Fruit fly (Drosophila melanogaster) whole organism, prepupa: ENCODE results near the gene CG32445.

ENCODE experiments used
- CG10631 ChIP-seq: fragments of 200-800 bp; sonication (Bioruptor generic); optimal IDR thresholded peaks from 2 replicates; lab custom pipeline; 2016; ENCODE audit warnings: missing biosample characterization, missing genetic modification characterization
- CG11294 ChIP-seq: fragments of 200-800 bp; sonication (Bioruptor generic); IDR thresholded peaks from 2 replicates; pipeline ENCODE4 v1.3.6; 2022; ENCODE audit warnings: missing biosample characterization, missing genetic modification characterization
- CG11762 ChIP-seq: fragments of 200-800 bp; sonication (Bioruptor generic); optimal IDR thresholded peaks from 3 replicates; lab custom pipeline; 2016; ENCODE audit warnings: missing biosample characterization, missing genetic modification characterization; ENCODE audit not compliant: insufficient read depth
- CG11902 ChIP-seq: fragments of 200-800 bp; sonication (Bioruptor generic); optimal IDR thresholded peaks from 3 replicates; lab custom pipeline; 2016; ENCODE audit warnings: missing biosample characterization, missing genetic modification characterization
- CG15336 ChIP-seq: fragments of 200-800 bp; sonication (Bioruptor generic); IDR thresholded peaks from 2 replicates; pipeline ENCODE4 v1.3.6; 2022; ENCODE audit warnings: missing biosample characterization, missing genetic modification characterization
- CG3032 ChIP-seq: fragments of 200-800 bp; optimal IDR thresholded peaks from 2 replicates; lab custom pipeline; 2019; ENCODE audit warnings: missing biosample characterization, mild to moderate bottlenecking, missing genetic modification characterization, moderate library complexity
- CG34406 ChIP-seq: fragments of 200-800 bp; sonication (Bioruptor generic); optimal IDR thresholded peaks from 3 replicates; lab custom pipeline; 2016; ENCODE audit warnings: missing biosample characterization, missing genetic modification characterization
- CG3919 ChIP-seq: fragments of 200-800 bp; sonication (Bioruptor generic); optimal IDR thresholded peaks from 3 replicates; lab custom pipeline; 2016; ENCODE audit warnings: missing biosample characterization, missing genetic modification characterization
- CG7368 ChIP-seq: fragments of 200-800 bp; sonication (Bioruptor generic); optimal IDR thresholded peaks from 3 replicates; lab custom pipeline; 2016; ENCODE audit warnings: missing biosample characterization, missing genetic modification characterization
- Eip75B ChIP-seq: fragments of 200-800 bp; sonication (Bioruptor generic); optimal IDR thresholded peaks from 3 replicates; lab custom pipeline; 2016; ENCODE audit warnings: missing biosample characterization, missing genetic modification characterization
- Eip78C ChIP-seq: fragments of 200-800 bp; sonication (Bioruptor generic); peaks from one replicate; lab custom pipeline; 2016; ENCODE audit warnings: missing biosample characterization, missing genetic modification characterization
- Eip93F ChIP-seq: fragments of 200-800 bp; sonication (Bioruptor generic); optimal IDR thresholded peaks from 2 replicates; lab custom pipeline; 2016; ENCODE audit warnings: missing biosample characterization, mild to moderate bottlenecking, missing genetic modification characterization
- Gug ChIP-seq: fragments of 200-800 bp; sonication (Bioruptor generic); IDR thresholded peaks from 2 replicates; pipeline ENCODE4 v1.3.6; 2022; ENCODE audit warnings: missing biosample characterization, missing genetic modification characterization
- Hr38 ChIP-seq: sonication (Bioruptor generic); optimal IDR thresholded peaks from 2 replicates; lab custom pipeline; 2016; ENCODE audit warnings: missing biosample characterization, missing genetic modification characterization
- Hr4 ChIP-seq: fragments of 200-800 bp; sonication (Bioruptor generic); optimal IDR thresholded peaks from 3 replicates; lab custom pipeline; 2016; ENCODE audit warnings: missing biosample characterization, missing genetic modification characterization
- Sox102F ChIP-seq: fragments of 200-800 bp; sonication (Bioruptor generic); optimal IDR thresholded peaks from 2 replicates; lab custom pipeline; 2016; ENCODE audit warnings: missing biosample characterization, mild to moderate bottlenecking, missing genetic modification characterization
- achi ChIP-seq: fragments of 200-800 bp; sonication (Bioruptor generic); optimal IDR thresholded peaks from 3 replicates; lab custom pipeline; 2016; ENCODE audit warnings: missing biosample characterization, missing genetic modification characterization
- eg ChIP-seq: fragments of 200-800 bp; sonication (Bioruptor generic); IDR thresholded peaks from 3 replicates; pipeline ENCODE4 v1.3.6; 2022; ENCODE audit warnings: missing biosample characterization, missing genetic modification characterization
- fd59A ChIP-seq: fragments of 200-800 bp; sonication (Bioruptor generic); optimal IDR thresholded peaks from 2 replicates; lab custom pipeline; 2017; ENCODE audit warnings: missing biosample characterization, mild to moderate bottlenecking, missing genetic modification characterization, missing genetic modification reagents
- pdm3 ChIP-seq: fragments of 200-800 bp; sonication (Bioruptor generic); optimal IDR thresholded peaks from 3 replicates; lab custom pipeline; 2016; ENCODE audit warnings: missing biosample characterization, missing genetic modification characterization
- salr ChIP-seq, 2 experiments: fragments of 200-800 bp; sonication (Bioruptor generic); optimal IDR thresholded peaks; 3 replicates each; lab custom pipeline; 2016 to 2018; ENCODE audit warnings: missing biosample characterization in 2 of 2, missing genetic modification characterization in 2 of 2, mild to moderate bottlenecking in 1 of 2
- ss ChIP-seq, 2 experiments: fragments of 200-800 bp; sonication (Bioruptor generic); optimal IDR thresholded peaks; 2 replicates in 1 of 2; 3 replicates in 1 of 2; lab custom pipeline; 2017 to 2018; ENCODE audit warnings: mild to moderate bottlenecking in 2 of 2, missing biosample characterization in 2 of 2, missing genetic modification characterization in 2 of 2, moderate library complexity in 1 of 2
- svp ChIP-seq: fragments of 200-800 bp; sonication (Bioruptor generic); peaks from one replicate; lab custom pipeline; 2016; ENCODE audit warnings: missing biosample characterization, missing genetic modification characterization
- topi ChIP-seq: fragments of 200-800 bp; sonication (Bioruptor generic); optimal IDR thresholded peaks from 3 replicates; lab custom pipeline; 2016; ENCODE audit warnings: missing biosample characterization, missing genetic modification characterization

CG32445 gene

DNA sequence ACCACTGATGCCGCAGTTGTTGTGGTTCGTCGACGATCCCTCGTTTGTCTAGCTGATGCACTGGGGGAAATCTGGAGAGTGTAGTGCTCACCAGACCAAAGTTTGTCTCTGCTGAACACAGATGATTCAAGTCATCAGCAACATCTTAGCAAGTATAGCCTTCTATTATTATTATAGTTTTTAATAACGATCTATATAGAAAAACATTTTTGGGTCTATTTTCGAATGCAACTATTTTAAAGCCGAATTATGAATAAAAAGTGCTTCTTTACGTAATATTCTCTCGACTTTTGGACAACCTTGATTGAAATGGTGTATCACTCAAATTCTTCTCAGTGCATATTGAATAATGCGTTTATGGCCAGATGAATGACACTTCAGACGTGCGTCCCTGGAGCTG lies 46.6 kb downstream of the CG32445 start (continued):
- TF ChIP-seq CG3919 (GFP tag; lab: Kevin White, UChicago) (peak; percentile 73), CG3032 (tag; lab: Kevin White, UChicago) (peak; percentile 93), CG11902 (GFP tag; lab: Kevin White, UChicago) (peak; percentile 13), CG15336 (peak; percentile 49; the same call in 1 of the 2 replicates), Sox102F (no peak), eg (no peak), topi (peak; percentile 3), ss (GFP tag; optimal IDR thresholded peaks at IDR 0.05; lab: Kevin White, UChicago) (peak; percentile 91 to 93), fd59A (GFP tag; lab: Kevin White, UChicago) (peak; percentile 91), Hr38 (no peak), CG10631 (peak; percentile 84), Eip93F (GFP tag; lab: Kevin White, UChicago) (no peak), CG11762 (GFP tag; lab: Kevin White, UChicago) (peak; percentile 52), achi (GFP tag; lab: Kevin White, UChicago) (peak; percentile 74), Gug (no peak), Eip75B (GFP tag; lab: Kevin White, UChicago) (peak; percentile 73), salr (GFP tag; optimal IDR thresholded peaks at IDR 0.05; lab: Kevin White, UChicago) (peak; percentile 67 to 83), CG7368 (GFP tag; lab: Kevin White, UChicago) (peak; percentile 67), pdm3 (peak; percentile 74), Hr4 (GFP tag; lab: Kevin White, UChicago) (peak; percentile 32)

- TF ChIP-seq svp (GFP tag; lab: Kevin White, UChicago), result peak; percentile 53
- peak; percentile 1 for TF ChIP-seq fd59A (GFP tag; lab: Kevin White, UChicago)
- no peak for TF ChIP-seq CG11294
- no peak for TF ChIP-seq CG34406 (GFP tag; lab: Kevin White, UChicago)
- peak; percentile 57 for TF ChIP-seq Eip78C
These were observed 49.5 kb downstream of the CG32445 start for dm6 chr3L:21688607-21689129.
